Fruit fly (Drosophila melanogaster) whole organism, embryonic: Measurements from ENCODE around the gene CG4570.
A peak's percentile ranks its signal among the peaks of the same experiment; 100 is the strongest.

Source experiments
- Bdp1 ChIP-seq: fragments of 200-800 bp; sonication (Bioruptor generic); optimal IDR thresholded peaks from 3 replicates; lab custom pipeline; 2016; ENCODE audit warnings: missing biosample characterization, missing genetic modification characterization
- CG11695 ChIP-seq: fragments of 200-800 bp; sonication (Bioruptor generic); IDR thresholded peaks from 3 replicates; pipeline ENCODE4 v1.3.6; 2022; ENCODE audit warnings: missing biosample characterization, missing genetic modification characterization
- CG12071 ChIP-seq: fragments of 200-800 bp; sonication (Bioruptor generic); optimal IDR thresholded peaks from 3 replicates; lab custom pipeline; 2018; ENCODE audit warnings: missing biosample characterization, mild to moderate bottlenecking, missing genetic modification characterization
- CG12659 ChIP-seq: fragments of 200-800 bp; sonication (Bioruptor generic); optimal IDR thresholded peaks from 3 replicates; lab custom pipeline; 2017; ENCODE audit warnings: mild to moderate bottlenecking, missing biosample characterization, missing genetic modification reagents, missing genetic modification characterization
- CG12769 ChIP-seq: fragments of 200-800 bp; sonication (Bioruptor generic); optimal IDR thresholded peaks from 2 replicates; lab custom pipeline; 2019; ENCODE audit warnings: missing biosample characterization, mild to moderate bottlenecking, missing genetic modification characterization, moderate library complexity
- CG12942 ChIP-seq: fragments of 200-800 bp; sonication (Bioruptor generic); optimal IDR thresholded peaks from 3 replicates; lab custom pipeline; 2016; ENCODE audit warnings: missing biosample characterization, missing genetic modification characterization
- CG13296 ChIP-seq: fragments of 200-800 bp; sonication (Bioruptor generic); optimal IDR thresholded peaks from 3 replicates; lab custom pipeline; 2018; ENCODE audit warnings: missing biosample characterization, mild to moderate bottlenecking, missing genetic modification characterization
- CG15479 ChIP-seq: fragments of 200-800 bp; sonication (Bioruptor generic); optimal IDR thresholded peaks from 3 replicates; lab custom pipeline; 2019; ENCODE audit warnings: missing biosample characterization, mild to moderate bottlenecking, missing genetic modification characterization, moderate library complexity
- CG15601 ChIP-seq: fragments of 200-800 bp; sonication (Bioruptor generic); optimal IDR thresholded peaks from 3 replicates; lab custom pipeline; 2019; ENCODE audit warnings: missing biosample characterization, mild to moderate bottlenecking, missing genetic modification characterization, moderate library complexity
- CG1647 ChIP-seq: fragments of 200-800 bp; sonication (Bioruptor generic); optimal IDR thresholded peaks from 3 replicates; lab custom pipeline; 2016; ENCODE audit warnings: missing biosample characterization, missing genetic modification characterization
- CG17328 ChIP-seq: fragments of 200-800 bp; sonication (Bioruptor generic); IDR thresholded peaks from 2 replicates; pipeline ENCODE4 v1.3.6; 2022; ENCODE audit warnings: missing biosample characterization, missing genetic modification characterization
- CG17912 ChIP-seq: fragments of 200-800 bp; sonication (Bioruptor generic); optimal IDR thresholded peaks from 2 replicates; lab custom pipeline; 2018; ENCODE audit warnings: missing biosample characterization, mild to moderate bottlenecking, missing genetic modification characterization
- CG30020 ChIP-seq: fragments of 200-800 bp; optimal IDR thresholded peaks from 2 replicates; lab custom pipeline; 2019; ENCODE audit warnings: missing biosample characterization, mild to moderate bottlenecking, missing genetic modification characterization, moderate library complexity
- CG30431 ChIP-seq: fragments of 200-800 bp; sonication (Bioruptor generic); optimal IDR thresholded peaks from 2 replicates; lab custom pipeline; 2017; ENCODE audit warnings: missing biosample characterization, missing genetic modification characterization
- CG3065 ChIP-seq: fragments of 200-800 bp; sonication (Bioruptor generic); optimal IDR thresholded peaks from 2 replicates; lab custom pipeline; 2016; ENCODE audit warnings: missing biosample characterization, missing genetic modification characterization
- CG34376 ChIP-seq: fragments of 200-800 bp; sonication (Bioruptor generic); optimal IDR thresholded peaks from 2 replicates; lab custom pipeline; 2018; ENCODE audit warnings: missing biosample characterization, mild to moderate bottlenecking, missing genetic modification characterization
- CG4404 ChIP-seq: fragments of 200-800 bp; sonication (Bioruptor generic); IDR thresholded peaks from 2 replicates; pipeline ENCODE4 v1.3.6; 2022; ENCODE audit warnings: missing biosample characterization, missing genetic modification characterization
- CG5245 ChIP-seq: fragments of 200-800 bp; sonication (Bioruptor generic); optimal IDR thresholded peaks from 3 replicates; lab custom pipeline; 2016; ENCODE audit warnings: missing biosample characterization, missing genetic modification characterization
- CG6683 ChIP-seq: fragments of 200-800 bp; sonication (Bioruptor generic); optimal IDR thresholded peaks from 2 replicates; lab custom pipeline; 2017; ENCODE audit warnings: missing biosample characterization, mild to moderate bottlenecking, missing genetic modification characterization, missing genetic modification reagents
- CG9215 ChIP-seq: fragments of 200-800 bp; sonication (Bioruptor generic); IDR thresholded peaks from 2 replicates; pipeline ENCODE4 v1.3.6; 2022; ENCODE audit warnings: missing biosample characterization, missing genetic modification characterization
- Deaf1 ChIP-seq: fragments of 200-800 bp; optimal IDR thresholded peaks from 3 replicates; lab custom pipeline; 2019; ENCODE audit warnings: missing biosample characterization, mild to moderate bottlenecking, missing genetic modification characterization, moderate library complexity
- Dll ChIP-seq: fragments of 200-800 bp; sonication (Bioruptor generic); IDR thresholded peaks from 4 replicates; pipeline ENCODE4 v1.3.6; 2022; ENCODE audit warnings: missing biosample characterization, missing genetic modification characterization; ENCODE audit not compliant: partially characterized antibody
- H2.0 ChIP-seq: fragments of 200-800 bp; sonication (Bioruptor generic); IDR thresholded peaks from 2 replicates; pipeline ENCODE4 v1.3.6; 2022; ENCODE audit warnings: missing biosample characterization, missing genetic modification characterization
- Hr39 ChIP-seq: fragments of >200 bp; optimal IDR thresholded peaks from 2 replicates; lab custom pipeline; 2017
- MTF-1 ChIP-seq: fragments of 200-800 bp; sonication (Bioruptor generic); optimal IDR thresholded peaks from 2 replicates; lab custom pipeline; 2018; ENCODE audit warnings: missing biosample characterization, mild to moderate bottlenecking, missing genetic modification characterization, borderline replicate concordance
- Max ChIP-seq: fragments of 200-800 bp; sonication (Bioruptor generic); optimal IDR thresholded peaks from 2 replicates; lab custom pipeline; 2016; ENCODE audit warnings: missing biosample characterization, mild to moderate bottlenecking, missing genetic modification characterization
- Ptx1 ChIP-seq: fragments of 200-800 bp; sonication (Bioruptor generic); IDR thresholded peaks from 2 replicates; pipeline ENCODE4 v1.3.6; 2022; ENCODE audit warnings: missing biosample characterization, missing genetic modification characterization
- Sox102F ChIP-seq: fragments of 200-800 bp; sonication (Bioruptor generic); optimal IDR thresholded peaks from 2 replicates; lab custom pipeline; 2018; ENCODE audit warnings: missing biosample characterization, mild to moderate bottlenecking, missing genetic modification characterization, moderate library complexity
- ato ChIP-seq: fragments of 200-800 bp; sonication (Bioruptor generic); IDR thresholded peaks from 2 replicates; pipeline ENCODE4 v1.3.6; 2022; ENCODE audit warnings: missing biosample characterization, missing genetic modification characterization; ENCODE audit not compliant: partially characterized antibody
- bigmax ChIP-seq: fragments of 200-800 bp; sonication (Bioruptor generic); optimal IDR thresholded peaks from 2 replicates; lab custom pipeline; 2018; ENCODE audit warnings: missing biosample characterization, mild to moderate bottlenecking, missing genetic modification characterization
- btn ChIP-seq: fragments of 200-800 bp; sonication (Bioruptor generic); optimal IDR thresholded peaks from 2 replicates; lab custom pipeline; 2016; ENCODE audit warnings: missing biosample characterization, missing genetic modification characterization
- danr ChIP-seq: fragments of 200-800 bp; sonication (Bioruptor generic); IDR thresholded peaks from 2 replicates; pipeline ENCODE4 v1.3.6; 2022; ENCODE audit warnings: missing biosample characterization, missing genetic modification characterization
- dimm ChIP-seq: fragments of 200-800 bp; sonication (Bioruptor generic); IDR thresholded peaks from 2 replicates; pipeline ENCODE4 v1.3.6; 2022; ENCODE audit warnings: missing biosample characterization, missing genetic modification characterization
- ewg ChIP-seq: fragments of 200-800 bp; sonication (Bioruptor generic); optimal IDR thresholded peaks from 3 replicates; lab custom pipeline; 2017; ENCODE audit warnings: mild to moderate bottlenecking, missing biosample characterization, missing genetic modification reagents, missing genetic modification characterization
- fd96Cb ChIP-seq: fragments of 200-800 bp; sonication (Bioruptor generic); optimal IDR thresholded peaks from 2 replicates; lab custom pipeline; 2018; ENCODE audit warnings: missing biosample characterization, mild to moderate bottlenecking, missing genetic modification characterization, moderate library complexity
- ftz-f1 ChIP-seq: fragments of 200-800 bp; sonication (Bioruptor generic); optimal IDR thresholded peaks from 2 replicates; lab custom pipeline; 2016; ENCODE audit warnings: missing biosample characterization, missing genetic modification characterization
- kay ChIP-seq: fragments of 200-800 bp; sonication (Bioruptor generic); optimal IDR thresholded peaks from 2 replicates; lab custom pipeline; 2016; ENCODE audit warnings: missing biosample characterization, missing genetic modification characterization
- onecut ChIP-seq: fragments of 200-800 bp; sonication (Bioruptor generic); IDR thresholded peaks from 2 replicates; pipeline ENCODE4 v1.3.6; 2022; ENCODE audit warnings: missing biosample characterization, missing genetic modification characterization
- pros ChIP-seq: fragments of 200-800 bp; sonication (Bioruptor generic); optimal IDR thresholded peaks from 3 replicates; lab custom pipeline; 2019; ENCODE audit warnings: missing biosample characterization, mild to moderate bottlenecking, missing genetic modification characterization, moderate library complexity
- pum ChIP-seq: fragments of 200-800 bp; sonication (Bioruptor generic); optimal IDR thresholded peaks from 2 replicates; lab custom pipeline; 2016; ENCODE audit warnings: missing biosample characterization, missing genetic modification characterization
- ranshi ChIP-seq: fragments of 200-800 bp; sonication (Bioruptor generic); IDR thresholded peaks from 2 replicates; pipeline ENCODE4 v1.3.6; 2022; ENCODE audit warnings: missing biosample characterization, missing genetic modification characterization
- run ChIP-seq: fragments of 200-800 bp; sonication (Bioruptor generic); optimal IDR thresholded peaks from 3 replicates; lab custom pipeline; 2018; ENCODE audit warnings: missing biosample characterization, mild to moderate bottlenecking, missing genetic modification characterization
- salm ChIP-seq: fragments of 200-800 bp; sonication (Bioruptor generic); optimal IDR thresholded peaks from 2 replicates; lab custom pipeline; 2018; ENCODE audit warnings: missing biosample characterization, mild to moderate bottlenecking, missing genetic modification characterization
- scrt ChIP-seq: fragments of 200-800 bp; sonication (Bioruptor generic); optimal IDR thresholded peaks from 2 replicates; lab custom pipeline; 2018; ENCODE audit warnings: missing biosample characterization, mild to moderate bottlenecking, missing genetic modification characterization, moderate library complexity
- shn ChIP-seq: fragments of 200-800 bp; sonication (Bioruptor generic); optimal IDR thresholded peaks from 3 replicates; lab custom pipeline; 2016; ENCODE audit warnings: missing biosample characterization, missing genetic modification characterization
- slou ChIP-seq: fragments of 200-800 bp; sonication (Bioruptor generic); optimal IDR thresholded peaks from 3 replicates; lab custom pipeline; 2016; ENCODE audit warnings: missing biosample characterization, missing genetic modification characterization
- sr ChIP-seq: fragments of 200-800 bp; sonication (Bioruptor generic); IDR thresholded peaks from 3 replicates; pipeline ENCODE4 v1.3.6; 2022; ENCODE audit warnings: missing biosample characterization, missing genetic modification characterization
- tll ChIP-seq, 2 experiments: fragments of 200-800 bp in 1 of 2; fragments of >200 bp in 1 of 2; sonication (Bioruptor generic) in 1 of 2; optimal IDR thresholded peaks; 2 replicates each; lab custom pipeline; 2017 to 2019; ENCODE audit warnings: missing biosample characterization in 2 of 2, missing genetic modification characterization in 2 of 2, mild to moderate bottlenecking in 1 of 2, moderate library complexity in 1 of 2
- tx ChIP-seq: fragments of 200-800 bp; sonication (Bioruptor generic); optimal IDR thresholded peaks from 2 replicates; lab custom pipeline; 2016; ENCODE audit warnings: missing biosample characterization, missing genetic modification characterization
- vnd ChIP-seq: fragments of 200-800 bp; sonication (Bioruptor generic); IDR thresholded peaks from 3 replicates; pipeline ENCODE4 v1.3.6; 2022; ENCODE audit warnings: missing biosample characterization, missing genetic modification characterization; ENCODE audit not compliant: partially characterized antibody

Gene CG4570

DNA sequence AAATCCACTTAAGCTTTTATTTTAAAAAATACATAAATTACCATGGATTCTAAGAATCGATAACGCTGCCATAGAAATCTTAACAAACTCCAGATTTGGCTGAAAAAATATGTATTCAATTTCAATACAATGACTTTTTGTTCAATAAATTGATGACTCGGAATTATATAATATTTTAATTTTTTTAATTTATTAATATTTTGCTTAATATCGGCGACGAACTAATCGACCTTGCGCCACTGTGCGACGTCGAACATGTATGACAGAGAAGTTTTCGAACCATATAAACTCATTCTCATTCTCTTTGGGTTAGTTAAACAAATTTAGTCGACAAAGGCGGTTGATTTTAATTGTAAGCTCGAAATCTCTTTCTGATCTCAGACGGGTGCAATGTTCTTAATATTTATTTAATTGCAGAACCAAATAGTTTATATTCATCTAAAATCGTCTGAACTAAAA lies 7.1 kb upstream of the CG4570 start, which contains the start of gene CG42394 (continued):
- TF ChIP-seq CG6683 (peak; percentile 96), shn (peak; percentile 46), CG17328 (peak; percentile 95), danr (peak; percentile 87), ato (no peak), CG17912 (GFP tag; lab: Kevin White, UChicago) (peak; percentile 80), CG12659 (peak; percentile 96), CG4404 (GFP tag; lab: Robert Waterston, UW) (peak; percentile 90), tx (GFP tag; lab: Kevin White, UChicago) (peak; percentile 17), CG5245 (GFP tag; lab: Kevin White, UChicago) (peak; percentile 86), CG11695 (GFP tag; lab: Robert Waterston, UW) (peak; percentile 97), pum (GFP tag; lab: Kevin White, UChicago) (peak; percentile 64), Ptx1 (peak; percentile 94), CG15601 (tag; lab: Kevin White, UChicago) (peak; percentile 93), MTF-1 (GFP tag; lab: Kevin White, UChicago) (peak; percentile 91), CG15479 (GFP tag; lab: Kevin White, UChicago) (no peak), CG30020 (tag; lab: Kevin White, UChicago) (peak; percentile 76), Max (GFP tag; lab: Kevin White, UChicago) (peak; percentile 96), Hr39 (lab: Kevin White, UChicago) (no peak), tll (GFP tag; optimal IDR thresholded peaks at IDR 0.05; lab: Kevin White, UChicago) (no peak), salm (tag; lab: Kevin White, UChicago) (peak; percentile 83), run (tag; lab: Kevin White, UChicago) (peak; percentile 80), CG1647 (GFP tag; lab: Kevin White, UChicago) (peak; percentile 34), CG9215 (GFP tag; lab: Robert Waterston, UW) (peak; percentile 83), scrt (peak; percentile 90), pros (peak; percentile 34), kay (peak; percentile 85), btn (peak; percentile 8), ranshi (GFP tag; lab: Robert Waterston, UW) (peak; percentile 96), dimm (GFP tag; lab: Robert Waterston, UW) (peak; percentile 72; the same call in 1 of the 2 replicates), fd96Cb (peak; percentile 97), Dll (0 out of 4 replicates have a peak, but pooled peaks have one; percentile 43), sr (GFP tag; lab: Robert Waterston, UW) (peak; percentile 70; the same call in 1 of the 3 replicates), ftz-f1 (GFP tag; lab: Kevin White, UChicago) (no peak), vnd (peak; percentile 20; the same call in 2 of the 3 replicates), CG30431 (peak; percentile 90), Bdp1 (peak; percentile 64), slou (GFP tag; lab: Kevin White, UChicago) (peak; percentile 84), CG12769 (tag; lab: Kevin White, UChicago) (no peak), CG13296 (GFP tag; lab: Kevin White, UChicago) (peak; percentile 94), CG34376 (GFP tag; lab: Kevin White, UChicago) (no peak), Deaf1 (peak; percentile 86), CG12942 (GFP tag; lab: Kevin White, UChicago) (peak; percentile 87), H2.0 (peak; percentile 93), CG12071 (peak; percentile 75), bigmax (GFP tag; lab: Kevin White, UChicago) (peak; percentile 48), CG3065 (GFP tag; lab: Kevin White, UChicago) (peak; percentile 81), Sox102F (GFP tag; lab: Kevin White, UChicago) (peak; percentile 94), onecut (GFP tag; lab: Robert Waterston, UW) (peak; percentile 87), ewg (GFP tag; lab: Kevin White, UChicago) (peak; percentile 84)
